Fruit fly (Drosophila melanogaster) whole organism, embryonic: ENCODE results near the gene CG7953.

Source experiments
- CG10462 ChIP-seq: fragments of 200-800 bp; sonication (Bioruptor generic); optimal IDR thresholded peaks from 2 replicates; lab custom pipeline; 2016; ENCODE audit warnings: missing biosample characterization, missing genetic modification characterization
- CG11560 ChIP-seq: fragments of 200-800 bp; sonication (Bioruptor generic); IDR thresholded peaks from 3 replicates; pipeline ENCODE4 v1.3.6; 2022; ENCODE audit warnings: missing biosample characterization, missing genetic modification characterization
- CG12104 ChIP-seq: fragments of 200-800 bp; sonication (Bioruptor generic); optimal IDR thresholded peaks from 3 replicates; lab custom pipeline; 2016; ENCODE audit warnings: missing biosample characterization, missing genetic modification characterization
- CG1602 ChIP-seq: fragments of 200-800 bp; sonication (Bioruptor generic); optimal IDR thresholded peaks from 3 replicates; lab custom pipeline; 2016; ENCODE audit warnings: missing biosample characterization, missing genetic modification characterization
- CG1603 ChIP-seq: fragments of 200-800 bp; sonication (Bioruptor generic); optimal IDR thresholded peaks from 2 replicates; lab custom pipeline; 2019; ENCODE audit warnings: missing biosample characterization, mild to moderate bottlenecking, missing genetic modification characterization, moderate library complexity
- CG16863 ChIP-seq: fragments of 200-800 bp; sonication (Bioruptor generic); optimal IDR thresholded peaks from 3 replicates; lab custom pipeline; 2016; ENCODE audit warnings: missing biosample characterization, missing genetic modification characterization
- CG17568 ChIP-seq: fragments of 200-800 bp; sonication (Bioruptor generic); optimal IDR thresholded peaks from 2 replicates; lab custom pipeline; 2018; ENCODE audit warnings: missing biosample characterization, mild to moderate bottlenecking, missing genetic modification characterization, moderate library complexity
- CG18599 ChIP-seq: fragments of 200-800 bp; sonication (Bioruptor generic); optimal IDR thresholded peaks from 3 replicates; lab custom pipeline; 2017; ENCODE audit warnings: missing biosample characterization, missing genetic modification characterization, mild to moderate bottlenecking, moderate library complexity, missing genetic modification reagents
- CG30431 ChIP-seq: fragments of 200-800 bp; sonication (Bioruptor generic); optimal IDR thresholded peaks from 2 replicates; lab custom pipeline; 2017; ENCODE audit warnings: missing biosample characterization, missing genetic modification characterization
- CG31365 ChIP-seq: fragments of 200-800 bp; sonication (Bioruptor generic); optimal IDR thresholded peaks from 2 replicates; lab custom pipeline; 2018; ENCODE audit warnings: missing biosample characterization, mild to moderate bottlenecking, missing genetic modification characterization
- CG31388 ChIP-seq: fragments of 200-800 bp; sonication (Bioruptor generic); optimal IDR thresholded peaks from 2 replicates; lab custom pipeline; 2016; ENCODE audit warnings: missing biosample characterization, missing genetic modification characterization
- CG34224 ChIP-seq: fragments of 200-800 bp; sonication (Bioruptor generic); IDR thresholded peaks from 3 replicates; pipeline ENCODE4 v1.3.6; 2022; ENCODE audit warnings: missing biosample characterization, missing genetic modification characterization; ENCODE audit not compliant: partially characterized antibody
- CG4707 ChIP-seq: fragments of 200-800 bp; sonication (Bioruptor generic); optimal IDR thresholded peaks from 2 replicates; lab custom pipeline; 2018; ENCODE audit warnings: missing biosample characterization, mild to moderate bottlenecking, missing genetic modification characterization, moderate library complexity
- CG6765 ChIP-seq: fragments of 200-800 bp; sonication (Bioruptor generic); optimal IDR thresholded peaks from 3 replicates; lab custom pipeline; 2017; ENCODE audit warnings: missing biosample characterization, mild to moderate bottlenecking, missing genetic modification characterization
- CG7745 ChIP-seq: fragments of 200-800 bp; sonication (Bioruptor generic); optimal IDR thresholded peaks from 2 replicates; lab custom pipeline; 2018; ENCODE audit warnings: missing biosample characterization, mild to moderate bottlenecking, missing genetic modification characterization, moderate library complexity
- CG7839 ChIP-seq: fragments of 200-800 bp; sonication (Bioruptor generic); optimal IDR thresholded peaks from 3 replicates; lab custom pipeline; 2018; ENCODE audit warnings: missing biosample characterization, mild to moderate bottlenecking, missing genetic modification characterization, moderate library complexity
- CG8765 ChIP-seq: fragments of 200-800 bp; sonication (Bioruptor generic); IDR thresholded peaks from 2 replicates; pipeline ENCODE4 v1.3.6; 2022; ENCODE audit warnings: missing biosample characterization, missing genetic modification characterization
- CG9215 ChIP-seq: fragments of 200-800 bp; sonication (Bioruptor generic); IDR thresholded peaks from 2 replicates; pipeline ENCODE4 v1.3.6; 2022; ENCODE audit warnings: missing biosample characterization, missing genetic modification characterization
- Camta ChIP-seq: fragments of 200-800 bp; sonication (Bioruptor generic); optimal IDR thresholded peaks from 2 replicates; lab custom pipeline; 2016; ENCODE audit warnings: missing biosample characterization, missing genetic modification characterization
- D19B ChIP-seq: fragments of 200-800 bp; sonication (Bioruptor generic); optimal IDR thresholded peaks from 2 replicates; lab custom pipeline; 2017; ENCODE audit warnings: missing biosample characterization, mild to moderate bottlenecking, missing genetic modification characterization
- Dek ChIP-seq: fragments of 200-800 bp; sonication (Bioruptor generic); optimal IDR thresholded peaks from 3 replicates; lab custom pipeline; 2019; ENCODE audit warnings: missing biosample characterization, mild to moderate bottlenecking, missing genetic modification characterization, moderate library complexity
- E2f1 ChIP-seq: fragments of 200-800 bp; sonication (Bioruptor generic); IDR thresholded peaks from 2 replicates; pipeline ENCODE4 v1.3.6; 2022; ENCODE audit warnings: missing biosample characterization, missing genetic modification characterization
- Hsf ChIP-seq: fragments of 200-800 bp; sonication (Bioruptor generic); optimal IDR thresholded peaks from 3 replicates; lab custom pipeline; 2016; ENCODE audit warnings: missing biosample characterization, missing genetic modification characterization
- Jarid2 ChIP-seq: fragments of 200-800 bp; sonication (Bioruptor generic); optimal IDR thresholded peaks from 3 replicates; lab custom pipeline; 2017; ENCODE audit warnings: mild to moderate bottlenecking, missing biosample characterization, missing genetic modification reagents, missing genetic modification characterization
- Sox100B ChIP-seq: fragments of 200-800 bp; sonication (Bioruptor generic); optimal IDR thresholded peaks from 3 replicates; lab custom pipeline; 2018; ENCODE audit warnings: missing biosample characterization, mild to moderate bottlenecking, missing genetic modification characterization
- Spps ChIP-seq: fragments of 200-800 bp; sonication (Bioruptor generic); optimal IDR thresholded peaks from 2 replicates; lab custom pipeline; 2018; ENCODE audit warnings: missing biosample characterization, mild to moderate bottlenecking, missing genetic modification characterization
- Stat92E ChIP-seq, 3 experiments: fragments of >200 bp in 2 of 3; fragments of 200-800 bp in 1 of 3; sonication (Bioruptor generic) in 1 of 3; optimal IDR thresholded peaks; 2 replicates each; lab custom pipeline; 2017 to 2019; ENCODE audit warnings: missing biosample characterization in 3 of 3, missing genetic modification characterization in 3 of 3, mild to moderate bottlenecking in 1 of 3, moderate library complexity in 1 of 3
- TFAM ChIP-seq: fragments of 200-800 bp; sonication (Bioruptor generic); optimal IDR thresholded peaks from 2 replicates; lab custom pipeline; 2017; ENCODE audit warnings: missing biosample characterization, missing genetic modification characterization, inconsistent platforms
- Xrp1 ChIP-seq: fragments of 200-800 bp; sonication (Bioruptor generic); IDR thresholded peaks from 2 replicates; pipeline ENCODE4 v1.3.6; 2022; ENCODE audit warnings: missing biosample characterization, missing genetic modification characterization
- abd-A ChIP-seq: fragments of 200-800 bp; sonication (Bioruptor generic); optimal IDR thresholded peaks from 3 replicates; lab custom pipeline; 2019; ENCODE audit warnings: missing biosample characterization, mild to moderate bottlenecking, missing genetic modification characterization, moderate library complexity
- caup ChIP-seq: fragments of 200-800 bp; sonication (Bioruptor generic); optimal IDR thresholded peaks from 3 replicates; lab custom pipeline; 2017; ENCODE audit warnings: missing biosample characterization, mild to moderate bottlenecking, missing genetic modification characterization, moderate library complexity; ENCODE audit not compliant: severe bottlenecking
- chinmo ChIP-seq: fragments of 200-800 bp; sonication (Bioruptor generic); IDR thresholded peaks from 4 replicates; pipeline ENCODE4 v1.3.6; 2022; ENCODE audit warnings: missing biosample characterization, missing genetic modification characterization; ENCODE audit not compliant: partially characterized antibody
- ci ChIP-seq: fragments of 200-800 bp; sonication (Bioruptor generic); IDR thresholded peaks from 3 replicates; pipeline ENCODE4 v1.3.6; 2022; ENCODE audit warnings: missing biosample characterization, missing genetic modification characterization
- dmrt11E ChIP-seq: fragments of 200-800 bp; sonication (Bioruptor generic); optimal IDR thresholded peaks from 3 replicates; lab custom pipeline; 2018; ENCODE audit warnings: missing biosample characterization, mild to moderate bottlenecking, missing genetic modification characterization, moderate library complexity
- dmrt99B ChIP-seq: fragments of 200-800 bp; sonication (Bioruptor generic); optimal IDR thresholded peaks from 2 replicates; lab custom pipeline; 2018; ENCODE audit warnings: missing biosample characterization, mild to moderate bottlenecking, missing genetic modification characterization, moderate library complexity
- esg ChIP-seq: fragments of 200-800 bp; sonication (Bioruptor generic); conservative IDR thresholded peaks from 2 replicates; pipeline ENCODE4 v1.3.6; 2022; ENCODE audit warnings: missing biosample characterization, missing genetic modification characterization
- fd96Cb ChIP-seq: fragments of 200-800 bp; sonication (Bioruptor generic); optimal IDR thresholded peaks from 2 replicates; lab custom pipeline; 2018; ENCODE audit warnings: missing biosample characterization, mild to moderate bottlenecking, missing genetic modification characterization, moderate library complexity
- ftz-f1 ChIP-seq: fragments of 200-800 bp; sonication (Bioruptor generic); optimal IDR thresholded peaks from 2 replicates; lab custom pipeline; 2016; ENCODE audit warnings: missing biosample characterization, missing genetic modification characterization
- inv ChIP-seq: fragments of 200-800 bp; sonication (Bioruptor generic); IDR thresholded peaks from 2 replicates; pipeline ENCODE4 v1.3.6; 2022; ENCODE audit warnings: missing biosample characterization, missing genetic modification characterization; ENCODE audit not compliant: partially characterized antibody
- jumu ChIP-seq: fragments of 200-800 bp; sonication (Bioruptor generic); optimal IDR thresholded peaks from 3 replicates; lab custom pipeline; 2016; ENCODE audit warnings: missing biosample characterization, missing genetic modification characterization
- lab ChIP-seq: fragments of 200-800 bp; sonication (Bioruptor generic); optimal IDR thresholded peaks from 3 replicates; lab custom pipeline; 2017; ENCODE audit warnings: missing biosample characterization, missing genetic modification characterization, mild to moderate bottlenecking, moderate library complexity, missing genetic modification reagents
- mam ChIP-seq: fragments of 200-800 bp; sonication (Bioruptor generic); optimal IDR thresholded peaks from 3 replicates; lab custom pipeline; 2016; ENCODE audit warnings: missing biosample characterization, missing genetic modification characterization
- nmo ChIP-seq: fragments of 200-800 bp; sonication (Bioruptor generic); optimal IDR thresholded peaks from 2 replicates; lab custom pipeline; 2018; ENCODE audit warnings: missing biosample characterization, mild to moderate bottlenecking, missing genetic modification characterization, moderate library complexity
- peb ChIP-seq: fragments of 200-800 bp; sonication (Bioruptor generic); IDR thresholded peaks from 2 replicates; pipeline ENCODE4 v1.3.6; 2022; ENCODE audit warnings: missing biosample characterization, missing genetic modification characterization
- schlank ChIP-seq: fragments of 200-800 bp; sonication (Bioruptor generic); optimal IDR thresholded peaks from 2 replicates; lab custom pipeline; 2018; ENCODE audit warnings: missing biosample characterization, mild to moderate bottlenecking, missing genetic modification characterization
- sob ChIP-seq: fragments of 200-800 bp; sonication (Bioruptor generic); IDR thresholded peaks from 2 replicates; pipeline ENCODE4 v1.3.6; 2022; ENCODE audit warnings: missing biosample characterization, missing genetic modification characterization
- stc ChIP-seq: fragments of 200-800 bp; sonication (Bioruptor generic); IDR thresholded peaks from 2 replicates; pipeline ENCODE4 v1.3.6; 2022; ENCODE audit warnings: missing biosample characterization, missing genetic modification characterization
- tll ChIP-seq, 2 experiments: fragments of 200-800 bp in 1 of 2; fragments of >200 bp in 1 of 2; sonication (Bioruptor generic) in 1 of 2; optimal IDR thresholded peaks; 2 replicates each; lab custom pipeline; 2017 to 2019; ENCODE audit warnings: missing biosample characterization in 2 of 2, missing genetic modification characterization in 2 of 2, mild to moderate bottlenecking in 1 of 2, moderate library complexity in 1 of 2
- tx ChIP-seq: fragments of 200-800 bp; sonication (Bioruptor generic); optimal IDR thresholded peaks from 2 replicates; lab custom pipeline; 2016; ENCODE audit warnings: missing biosample characterization, missing genetic modification characterization
- zfh2 ChIP-seq: fragments of 200-800 bp; sonication (Bioruptor generic); optimal IDR thresholded peaks from 2 replicates; lab custom pipeline; 2016; ENCODE audit warnings: missing biosample characterization, missing genetic modification characterization

Gene CG7953

DNA sequence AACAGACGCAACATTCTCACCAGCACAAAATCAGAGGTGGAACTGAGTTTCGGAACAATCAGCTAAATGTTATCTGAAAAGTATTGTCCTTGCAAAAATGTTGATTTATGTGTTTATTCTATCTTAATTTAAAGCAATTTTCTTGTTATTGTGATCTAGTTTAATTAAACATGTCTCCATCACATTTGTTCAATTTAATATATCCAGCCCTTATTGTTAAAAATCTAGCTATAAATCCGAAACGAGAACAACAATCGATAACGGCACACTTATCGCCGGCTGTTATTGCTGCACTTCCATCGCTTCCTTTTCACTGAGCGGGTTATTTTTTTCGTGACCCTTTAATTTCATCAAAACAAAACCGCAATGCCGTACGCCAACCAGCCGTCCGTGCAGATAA is 14.7 kb upstream of the CG7953 start, which contains the start of the genes GatC, PolG2 and Polr2C (continued):
- TF ChIP-seq CG8765 (no peak), peb (GFP tag; lab: Robert Waterston, UW) (no peak), CG7745 (tag; lab: Kevin White, UChicago) (no peak), esg (GFP tag; lab: Robert Waterston, UW) (peak; percentile 37; the same call in 1 of the 2 replicates), CG31365 (tag; lab: Kevin White, UChicago) (no peak), CG31388 (no peak), CG30431 (GFP tag; lab: Kevin White, UChicago) (no peak), CG10462 (GFP tag; lab: Kevin White, UChicago) (peak; percentile 16), mam (GFP tag; lab: Kevin White, UChicago) (peak; percentile 63), Camta (no peak), CG1603 (tag; lab: Kevin White, UChicago) (peak; percentile 65), Xrp1 (GFP tag; lab: Robert Waterston, UW) (no peak), zfh2 (GFP tag; lab: Kevin White, UChicago) (peak; percentile 55), CG16863 (peak; percentile 38), schlank (tag; lab: Kevin White, UChicago) (no peak), dmrt11E (tag; lab: Kevin White, UChicago) (peak; percentile 22), ftz-f1 (GFP tag; lab: Kevin White, UChicago) (no peak), nmo (GFP tag; lab: Kevin White, UChicago) (peak; percentile 70), D19B (GFP tag; lab: Kevin White, UChicago) (no peak), E2f1 (GFP tag; lab: Robert Waterston, UW) (no peak), tll (GFP tag; optimal IDR thresholded peaks at IDR 0.05; lab: Kevin White, UChicago) (no peak), fd96Cb (tag; lab: Kevin White, UChicago) (no peak), CG9215 (GFP tag; lab: Robert Waterston, UW) (peak; percentile 39; the same call in 1 of the 2 replicates), Hsf (GFP tag; lab: Kevin White, UChicago) (peak; percentile 37), caup (GFP tag; lab: Kevin White, UChicago) (no peak), TFAM (GFP tag; lab: Kevin White, UChicago) (no peak), CG18599 (no peak), CG17568 (GFP tag; lab: Kevin White, UChicago) (no peak), stc (GFP tag; lab: Robert Waterston, UW) (no peak), ci (peak; percentile 49), CG11560 (no peak), abd-A (tag; lab: Kevin White, UChicago) (no peak), chinmo (GFP tag; lab: Robert Waterston, UW) (peak; percentile 84), CG34224 (GFP tag; lab: Robert Waterston, UW) (peak; percentile 94), tx (GFP tag; lab: Kevin White, UChicago) (peak; percentile 23), Spps (tag; lab: Kevin White, UChicago) (no peak), lab (GFP tag; lab: Kevin White, UChicago) (no peak), jumu (GFP tag; lab: Kevin White, UChicago) (peak; percentile 35), CG6765 (GFP tag; lab: Kevin White, UChicago) (no peak), Dek (no peak), Stat92E (GFP tag; optimal IDR thresholded peaks at IDR 0.05; lab: Kevin White, UChicago) (peak in 1 of 3 experiments; percentile 52), CG1602 (GFP tag; lab: Kevin White, UChicago) (peak; percentile 15), CG12104 (GFP tag; lab: Kevin White, UChicago) (no peak), sob (GFP tag; lab: Robert Waterston, UW) (peak; percentile 72), Sox100B (no peak), Jarid2 (GFP tag; lab: Kevin White, UChicago) (no peak), inv (GFP tag; lab: Robert Waterston, UW) (peak; percentile 72), CG4707 (GFP tag; lab: Kevin White, UChicago) (no peak), CG7839 (no peak), dmrt99B (no peak)
